Worm (Caenorhabditis elegans): ENCODE measurements around the gene F48E8.3.

Gene F48E8.3

ce11 chrIII:5461079-5461478, at the start of gene F48E8.3:
F48E8.3 (plus strand) TSS chrIII:5461379.
- TF ChIP-seq dao-5 (tag; optimal IDR thresholded peaks at IDR 0.05) (no peak), him-1 (tag; optimal IDR thresholded peaks at IDR 0.05) (no peak), W03F9.2 (tag; optimal IDR thresholded peaks at IDR 0.05) (no peak)

- TF ChIP-seq dao-5 (tag; optimal IDR thresholded peaks at IDR 0.05) (no peak), him-1 (tag; optimal IDR thresholded peaks at IDR 0.05) (no peak), W03F9.2 (tag; optimal IDR thresholded peaks at IDR 0.05) (no peak)
These were observed 47.5 kb upstream of the F48E8.3 start, which contains the start of gene grl-22 for ce11 chrIII:5413680-5414079. grl-22 (minus strand) TSS chrIII:5414011.

DNA sequence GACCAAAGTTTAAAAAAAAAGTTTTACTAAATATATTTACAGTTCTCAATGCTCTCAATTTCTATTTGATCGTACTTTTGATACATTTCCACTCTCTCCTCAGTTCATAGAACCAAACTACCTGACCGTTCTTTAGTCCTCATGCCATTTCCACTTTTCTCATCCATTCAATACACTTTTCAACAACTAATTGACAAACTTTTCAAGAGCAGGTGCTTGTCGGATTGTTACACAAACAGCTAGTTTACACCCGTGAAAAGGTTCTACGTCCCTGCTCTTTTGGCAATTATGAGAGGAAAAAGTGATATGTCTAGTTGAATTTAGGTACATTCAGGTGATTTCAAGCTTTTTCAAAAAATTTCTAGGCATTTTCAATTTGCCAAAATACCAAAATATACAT, 43.3 kb upstream of the F48E8.3 start:
- TF ChIP-seq him-1 (tag; optimal IDR thresholded peaks at IDR 0.05) (no peak), dao-5 (tag; optimal IDR thresholded peaks at IDR 0.05) (no peak), W03F9.2 (tag; optimal IDR thresholded peaks at IDR 0.05) (no peak)

DNA sequence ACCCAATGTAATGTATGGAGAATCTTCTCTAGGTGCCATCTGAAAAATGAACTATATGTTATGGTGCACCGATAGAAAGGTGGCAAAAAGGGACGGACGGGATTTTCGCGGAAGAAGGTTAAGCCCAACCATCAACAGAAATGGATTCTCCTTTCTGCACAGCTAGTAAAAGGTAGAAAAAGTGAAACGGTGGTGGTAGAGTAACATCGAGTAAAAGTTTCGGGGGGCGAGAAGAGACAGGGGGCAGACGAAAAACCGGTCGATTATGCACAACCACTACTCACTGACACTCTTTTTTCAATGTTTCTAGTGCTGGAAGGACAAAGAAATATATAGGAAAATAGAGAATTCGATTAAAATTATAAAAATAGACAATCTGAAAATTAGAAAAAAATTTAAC, 41.7 kb upstream of the F48E8.3 start:
- no peak for TF ChIP-seq W03F9.2 (tag; optimal IDR thresholded peaks at IDR 0.05)
- no peak for TF ChIP-seq him-1 (tag; optimal IDR thresholded peaks at IDR 0.05)
- no peak for TF ChIP-seq dao-5 (tag; optimal IDR thresholded peaks at IDR 0.05)

- TF ChIP-seq dao-5 (tag; optimal IDR thresholded peaks at IDR 0.05): no peak
- no peak for TF ChIP-seq W03F9.2 (tag; optimal IDR thresholded peaks at IDR 0.05)
- no peak for TF ChIP-seq him-1 (tag; optimal IDR thresholded peaks at IDR 0.05)
These were observed 40.9 kb upstream of the F48E8.3 start for ce11 chrIII:5420276-5420675.

DNA sequence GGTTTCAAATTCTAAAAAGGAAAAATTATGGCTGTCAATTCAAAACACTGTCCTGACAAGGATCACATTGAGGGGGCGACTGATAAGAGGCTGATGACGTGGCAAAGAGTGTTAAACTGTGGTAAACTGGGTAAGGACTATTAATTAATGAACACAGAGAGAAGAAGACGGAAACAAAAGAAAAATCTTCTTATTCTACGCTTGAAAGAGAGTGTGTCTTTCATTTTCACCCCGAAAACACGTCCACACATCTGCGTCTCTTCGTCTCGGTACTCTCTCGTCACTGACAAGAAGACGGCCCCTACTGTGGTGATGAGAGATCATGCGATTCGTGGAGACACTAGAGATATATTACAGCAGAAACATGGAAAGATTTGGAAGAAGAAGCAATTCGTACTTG, 39.8 kb upstream of the F48E8.3 start:
- TF ChIP-seq W03F9.2 (tag; optimal IDR thresholded peaks at IDR 0.05): no peak
- TF ChIP-seq him-1 (tag; optimal IDR thresholded peaks at IDR 0.05): no peak

DNA sequence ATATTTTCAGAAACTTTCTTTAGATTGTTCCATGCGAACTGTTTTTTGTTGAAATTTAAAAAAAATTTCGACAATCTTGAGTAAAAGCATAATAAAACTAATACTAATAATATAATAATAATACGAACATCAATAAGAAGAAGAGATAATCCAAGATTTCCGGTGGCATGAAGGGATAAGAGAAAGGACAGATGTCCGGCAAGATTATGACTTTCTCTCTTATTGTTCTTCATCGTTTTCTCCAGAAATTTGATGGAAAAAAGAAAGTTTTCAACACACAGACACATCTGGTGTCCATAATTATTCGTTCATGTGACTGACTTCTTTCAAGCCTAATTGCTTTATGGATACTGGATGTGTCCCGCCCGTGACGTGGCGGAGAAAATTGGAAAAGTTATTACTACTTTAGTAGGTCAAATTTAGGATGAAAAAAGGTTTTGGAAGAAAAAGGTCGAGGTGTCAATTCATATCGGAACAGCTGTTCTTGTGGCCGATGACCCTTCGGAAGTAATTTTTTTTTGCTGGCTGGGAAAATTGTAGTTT, 38.5 kb upstream of the F48E8.3 start:
- no peak for TF ChIP-seq W03F9.2 (tag; optimal IDR thresholded peaks at IDR 0.05)
- TF ChIP-seq dao-5 (tag; optimal IDR thresholded peaks at IDR 0.05): no peak
- TF ChIP-seq him-1 (tag; optimal IDR thresholded peaks at IDR 0.05): no peak

DNA sequence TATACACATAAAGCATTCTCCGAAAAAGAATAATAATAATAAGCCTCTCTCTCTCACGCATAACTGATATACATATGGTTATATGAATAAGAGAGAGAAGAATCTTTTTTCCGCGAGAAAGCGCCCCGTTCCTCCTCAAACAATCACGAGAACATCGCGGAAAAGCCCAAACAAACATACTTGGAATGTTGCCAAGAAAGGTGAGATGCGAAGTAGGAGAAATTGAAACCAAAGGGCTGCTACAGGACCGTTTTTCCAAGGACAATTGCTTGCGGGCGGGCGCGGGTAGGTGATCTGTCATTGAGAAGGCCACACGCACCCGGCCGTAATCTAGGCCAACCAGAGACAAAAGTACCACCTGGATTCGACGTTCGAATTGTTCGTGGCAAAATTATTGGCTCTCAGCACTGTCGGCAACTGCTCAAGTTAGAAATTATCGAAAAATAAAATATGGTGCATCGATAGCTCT, 37.5 kb upstream of the F48E8.3 start, which contains the start of gene dnj-24:
TSS of gene dnj-24 (minus strand) at position 419 of the 469 bp plus-strand sequence.
- no peak for TF ChIP-seq him-1 (tag; optimal IDR thresholded peaks at IDR 0.05)
- no peak for TF ChIP-seq W03F9.2 (tag; optimal IDR thresholded peaks at IDR 0.05)
- TF ChIP-seq dao-5 (tag; optimal IDR thresholded peaks at IDR 0.05): no peak

DNA sequence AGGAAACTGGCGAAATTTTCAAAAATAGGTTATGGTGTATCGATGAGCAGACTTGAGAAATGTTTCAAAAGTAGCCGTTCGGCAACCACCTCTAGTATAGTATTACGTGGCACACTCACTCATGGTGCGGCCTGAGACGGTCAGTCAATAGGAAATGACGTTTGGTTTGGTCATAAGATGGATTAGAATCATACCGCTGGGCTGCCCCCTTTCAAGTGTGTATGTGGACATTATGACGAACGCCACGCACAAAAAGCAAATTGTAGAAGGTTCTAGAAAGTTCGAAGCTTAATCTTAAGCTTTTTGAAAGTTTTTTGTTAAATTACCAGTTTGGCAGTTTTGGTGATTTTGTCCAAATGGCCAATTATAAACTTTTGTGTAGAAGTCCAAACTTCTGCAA, 36.8 kb upstream of the F48E8.3 start:
- TF ChIP-seq him-1 (tag; optimal IDR thresholded peaks at IDR 0.05) (no peak), W03F9.2 (tag; optimal IDR thresholded peaks at IDR 0.05) (no peak), dao-5 (tag; optimal IDR thresholded peaks at IDR 0.05) (no peak)

DNA sequence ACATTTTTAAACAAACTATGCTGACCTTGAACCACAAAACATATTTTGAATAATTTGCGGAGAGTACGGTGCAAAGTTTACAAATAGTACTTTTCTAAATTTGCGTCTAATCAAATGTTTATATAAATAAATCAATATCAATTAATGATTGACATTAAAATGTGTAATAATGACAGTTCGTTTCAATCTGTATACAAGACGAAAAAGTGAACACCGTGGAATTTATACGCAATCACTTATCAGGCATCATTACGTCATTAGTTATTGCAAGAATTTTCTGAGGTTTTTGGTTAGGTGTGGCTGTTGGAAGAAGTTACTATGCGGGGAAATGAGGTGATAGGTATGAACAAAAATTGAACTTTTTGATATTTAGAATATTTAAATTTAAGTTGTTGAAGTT, 34.1 kb upstream of the F48E8.3 start:
- TF ChIP-seq him-1 (tag; optimal IDR thresholded peaks at IDR 0.05) (no peak), W03F9.2 (tag; optimal IDR thresholded peaks at IDR 0.05) (no peak), dao-5 (tag; optimal IDR thresholded peaks at IDR 0.05) (no peak)

DNA sequence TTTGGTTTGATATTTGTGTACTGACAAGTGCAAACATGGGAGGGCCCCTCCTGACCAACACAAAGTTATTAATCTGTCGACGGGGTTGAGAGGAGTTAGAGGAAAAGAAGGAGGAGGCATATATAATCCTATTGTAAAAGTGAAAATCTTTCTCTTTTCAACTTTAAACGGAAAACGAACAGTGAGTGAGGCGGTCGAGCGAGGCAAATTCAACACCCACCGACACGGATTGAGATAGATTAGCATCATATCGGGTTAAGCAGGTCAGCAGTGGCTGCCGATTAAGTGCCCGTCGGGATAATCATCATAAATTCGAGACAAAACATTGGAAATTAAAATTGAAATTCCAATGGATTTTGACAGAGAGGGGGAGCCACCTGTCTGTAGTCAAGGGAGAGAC, 24.9 kb upstream of the F48E8.3 start:
- TF ChIP-seq him-1 (tag; optimal IDR thresholded peaks at IDR 0.05) (no peak), dao-5 (tag; optimal IDR thresholded peaks at IDR 0.05) (no peak), W03F9.2 (tag; optimal IDR thresholded peaks at IDR 0.05) (no peak)

- TF ChIP-seq W03F9.2 (tag; optimal IDR thresholded peaks at IDR 0.05) (no peak), dao-5 (tag; optimal IDR thresholded peaks at IDR 0.05) (no peak), him-1 (tag; optimal IDR thresholded peaks at IDR 0.05) (no peak)
These were observed 23.1 kb upstream of the F48E8.3 start for ce11 chrIII:5438064-5438463.

DNA sequence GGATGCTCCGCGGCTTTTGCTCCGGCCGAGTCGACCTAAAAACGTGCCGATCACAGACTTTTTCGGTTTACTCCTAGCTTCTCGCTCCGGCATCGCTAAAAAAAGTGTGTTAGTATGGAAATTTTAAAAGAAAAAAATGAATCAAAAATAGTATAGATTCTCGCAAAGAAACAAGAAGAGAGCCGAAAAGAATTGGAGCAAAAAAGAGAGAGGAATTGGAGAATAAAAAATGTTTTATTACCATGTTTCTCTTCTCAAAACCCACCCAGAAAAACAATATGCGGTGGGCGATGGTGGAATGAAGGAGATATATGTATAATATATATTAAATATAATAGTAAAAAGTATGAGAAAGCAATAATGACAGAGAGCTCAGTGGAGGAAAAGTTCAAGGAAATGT, 20.6 kb upstream of the F48E8.3 start, which contains the start of gene W03A5.6:
TSS of gene W03A5.6 (minus strand) at position 101 of the 400 bp plus-strand sequence.
- no peak for TF ChIP-seq him-1 (tag; optimal IDR thresholded peaks at IDR 0.05)
- TF ChIP-seq W03F9.2 (tag; optimal IDR thresholded peaks at IDR 0.05): no peak
- no peak for TF ChIP-seq dao-5 (tag; optimal IDR thresholded peaks at IDR 0.05)

DNA sequence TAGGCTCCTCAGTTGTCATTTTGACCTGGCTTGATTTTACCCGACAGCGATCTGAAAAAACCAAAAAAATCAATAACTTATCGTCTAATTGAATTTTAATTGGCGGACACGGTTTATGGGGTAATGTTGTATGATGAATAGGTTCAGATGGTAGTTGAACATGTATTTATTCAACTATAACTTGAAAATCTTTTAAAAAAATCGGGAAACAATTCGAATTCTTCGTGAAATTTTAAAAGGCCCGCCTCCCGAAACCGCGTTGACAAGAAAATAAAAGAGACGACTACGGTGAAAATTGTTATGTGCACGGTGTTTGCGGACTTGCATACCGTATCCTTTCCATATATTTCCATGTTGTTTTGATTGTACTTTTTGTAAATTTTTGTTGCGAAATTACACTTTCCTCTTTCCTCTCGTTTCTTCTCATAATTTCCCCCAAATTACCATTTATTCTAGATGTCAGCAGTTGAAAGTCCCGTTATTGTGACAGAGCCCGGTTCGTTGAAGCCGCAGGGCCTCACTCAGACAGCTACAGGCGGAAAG, 18.4 kb upstream of the F48E8.3 start, which contains the start of the genes T24G10.2 and disl-2:
TSS of gene T24G10.2 (minus strand) at position 51 of the 543 bp plus-strand sequence.
TSS of gene disl-2 (plus strand) at position 457 of the 543 bp plus-strand sequence.
- TF ChIP-seq him-1 (tag; optimal IDR thresholded peaks at IDR 0.05): no peak
- peak; percentile 16 for TF ChIP-seq W03F9.2 (tag; optimal IDR thresholded peaks at IDR 0.05)

ce11 chrIII:5448177-5448576, 13.0 kb upstream of the F48E8.3 start, which contains the start of gene skpt-1:
skpt-1 (minus strand) TSS chrIII:5448395.
- peak; percentile 56 for TF ChIP-seq W03F9.2 (tag; optimal IDR thresholded peaks at IDR 0.05)
- no peak for TF ChIP-seq dao-5 (tag; optimal IDR thresholded peaks at IDR 0.05)
- no peak for TF ChIP-seq him-1 (tag; optimal IDR thresholded peaks at IDR 0.05)

All from whole organism, L4/young adult.